Fruit fly (Drosophila melanogaster) whole organism, prepupa: ENCODE results near the gene CG43707.

Experiments used
- CG10631 ChIP-seq: fragments of 200-800 bp; sonication (Bioruptor generic); optimal IDR thresholded peaks from 2 replicates; lab custom pipeline; 2016; ENCODE audit warnings: missing biosample characterization, missing genetic modification characterization
- CG10669 ChIP-seq: fragments of 200-800 bp; sonication (Bioruptor generic); optimal IDR thresholded peaks from 3 replicates; lab custom pipeline; 2018; ENCODE audit warnings: missing biosample characterization, mild to moderate bottlenecking, missing genetic modification characterization, moderate library complexity
- CG11294 ChIP-seq: fragments of 200-800 bp; sonication (Bioruptor generic); IDR thresholded peaks from 2 replicates; pipeline ENCODE4 v1.3.6; 2022; ENCODE audit warnings: missing biosample characterization, missing genetic modification characterization
- CG11762 ChIP-seq: fragments of 200-800 bp; sonication (Bioruptor generic); optimal IDR thresholded peaks from 3 replicates; lab custom pipeline; 2016; ENCODE audit warnings: missing biosample characterization, missing genetic modification characterization; ENCODE audit not compliant: insufficient read depth
- CG11902 ChIP-seq: fragments of 200-800 bp; sonication (Bioruptor generic); optimal IDR thresholded peaks from 3 replicates; lab custom pipeline; 2016; ENCODE audit warnings: missing biosample characterization, missing genetic modification characterization
- CG15336 ChIP-seq: fragments of 200-800 bp; sonication (Bioruptor generic); IDR thresholded peaks from 2 replicates; pipeline ENCODE4 v1.3.6; 2022; ENCODE audit warnings: missing biosample characterization, missing genetic modification characterization
- CG1621 ChIP-seq: fragments of 200-800 bp; sonication (Bioruptor generic); optimal IDR thresholded peaks from 3 replicates; lab custom pipeline; 2018; ENCODE audit warnings: missing biosample characterization, mild to moderate bottlenecking, missing genetic modification characterization
- CG16779 ChIP-seq: fragments of 200-800 bp; sonication (Bioruptor generic); optimal IDR thresholded peaks from 3 replicates; lab custom pipeline; 2017; ENCODE audit warnings: missing biosample characterization, mild to moderate bottlenecking, missing genetic modification characterization
- CG3032 ChIP-seq: fragments of 200-800 bp; optimal IDR thresholded peaks from 2 replicates; lab custom pipeline; 2019; ENCODE audit warnings: missing biosample characterization, mild to moderate bottlenecking, missing genetic modification characterization, moderate library complexity
- CG31627 ChIP-seq: fragments of 200-800 bp; sonication (Bioruptor generic); optimal IDR thresholded peaks from 3 replicates; lab custom pipeline; 2016; ENCODE audit warnings: missing biosample characterization, missing genetic modification characterization
- CG32006 ChIP-seq: fragments of 200-800 bp; sonication (Bioruptor generic); optimal IDR thresholded peaks from 3 replicates; lab custom pipeline; 2017; ENCODE audit warnings: missing biosample characterization, mild to moderate bottlenecking, missing genetic modification characterization
- CG34406 ChIP-seq: fragments of 200-800 bp; sonication (Bioruptor generic); optimal IDR thresholded peaks from 3 replicates; lab custom pipeline; 2016; ENCODE audit warnings: missing biosample characterization, missing genetic modification characterization
- CG3919 ChIP-seq: fragments of 200-800 bp; sonication (Bioruptor generic); optimal IDR thresholded peaks from 3 replicates; lab custom pipeline; 2016; ENCODE audit warnings: missing biosample characterization, missing genetic modification characterization
- CG6163 ChIP-seq: fragments of 200-800 bp; sonication (Bioruptor generic); IDR thresholded peaks from 3 replicates; pipeline ENCODE4 v1.3.6; 2022; ENCODE audit warnings: missing biosample characterization, missing genetic modification characterization
- CG6276 ChIP-seq: fragments of 200-800 bp; sonication (Bioruptor generic); optimal IDR thresholded peaks from 2 replicates; lab custom pipeline; 2017; ENCODE audit warnings: missing biosample characterization, mild to moderate bottlenecking, missing genetic modification characterization
- CG6808 ChIP-seq: fragments of 200-800 bp; sonication (Bioruptor generic); optimal IDR thresholded peaks from 3 replicates; lab custom pipeline; 2017; ENCODE audit warnings: missing biosample characterization, missing genetic modification characterization, mild to moderate bottlenecking, moderate library complexity, missing genetic modification reagents
- CG7368 ChIP-seq: fragments of 200-800 bp; sonication (Bioruptor generic); optimal IDR thresholded peaks from 3 replicates; lab custom pipeline; 2016; ENCODE audit warnings: missing biosample characterization, missing genetic modification characterization
- CG8319 ChIP-seq: fragments of 200-800 bp; sonication (Bioruptor generic); optimal IDR thresholded peaks from 3 replicates; lab custom pipeline; 2016; ENCODE audit warnings: missing biosample characterization, missing genetic modification characterization
- CG8632 ChIP-seq: fragments of 200-800 bp; sonication (Bioruptor generic); optimal IDR thresholded peaks from 3 replicates; lab custom pipeline; 2016; ENCODE audit warnings: missing biosample characterization, missing genetic modification characterization
- CG9139 ChIP-seq: fragments of 200-800 bp; sonication (Bioruptor generic); optimal IDR thresholded peaks from 3 replicates; lab custom pipeline; 2017; ENCODE audit warnings: missing biosample characterization, mild to moderate bottlenecking, missing genetic modification characterization
- Eip75B ChIP-seq: fragments of 200-800 bp; sonication (Bioruptor generic); optimal IDR thresholded peaks from 3 replicates; lab custom pipeline; 2016; ENCODE audit warnings: missing biosample characterization, missing genetic modification characterization
- Eip78C ChIP-seq: fragments of 200-800 bp; sonication (Bioruptor generic); peaks from one replicate; lab custom pipeline; 2016; ENCODE audit warnings: missing biosample characterization, missing genetic modification characterization
- Eip93F ChIP-seq: fragments of 200-800 bp; sonication (Bioruptor generic); optimal IDR thresholded peaks from 2 replicates; lab custom pipeline; 2016; ENCODE audit warnings: missing biosample characterization, mild to moderate bottlenecking, missing genetic modification characterization
- Ets21C ChIP-seq: fragments of 200-800 bp; sonication (Bioruptor generic); optimal IDR thresholded peaks from 3 replicates; lab custom pipeline; 2016; ENCODE audit warnings: missing biosample characterization, missing genetic modification characterization
- Gug ChIP-seq: fragments of 200-800 bp; sonication (Bioruptor generic); IDR thresholded peaks from 2 replicates; pipeline ENCODE4 v1.3.6; 2022; ENCODE audit warnings: missing biosample characterization, missing genetic modification characterization
- Hr4 ChIP-seq: fragments of 200-800 bp; sonication (Bioruptor generic); optimal IDR thresholded peaks from 3 replicates; lab custom pipeline; 2016; ENCODE audit warnings: missing biosample characterization, missing genetic modification characterization
- Lpt ChIP-seq: fragments of 200-800 bp; sonication (Bioruptor generic); optimal IDR thresholded peaks from 3 replicates; lab custom pipeline; 2016; ENCODE audit warnings: missing biosample characterization, missing genetic modification characterization
- Met ChIP-seq: fragments of 200-800 bp; sonication (Bioruptor generic); optimal IDR thresholded peaks from 3 replicates; lab custom pipeline; 2016; ENCODE audit warnings: missing biosample characterization, missing genetic modification characterization
- Sox15 ChIP-seq: fragments of 200-800 bp; sonication (Bioruptor generic); optimal IDR thresholded peaks from 3 replicates; lab custom pipeline; 2016; ENCODE audit warnings: missing biosample characterization, missing genetic modification characterization
- acj6 ChIP-seq: fragments of 200-800 bp; sonication (Bioruptor generic); optimal IDR thresholded peaks from 3 replicates; lab custom pipeline; 2016; ENCODE audit warnings: missing biosample characterization, missing genetic modification characterization
- cyc ChIP-seq: fragments of 200-800 bp; sonication (Bioruptor generic); optimal IDR thresholded peaks from 3 replicates; lab custom pipeline; 2016; ENCODE audit warnings: missing biosample characterization, missing genetic modification characterization
- dac ChIP-seq: fragments of 200-800 bp; sonication (Bioruptor generic); optimal IDR thresholded peaks from 2 replicates; lab custom pipeline; 2017; ENCODE audit warnings: missing biosample characterization, mild to moderate bottlenecking, missing genetic modification characterization
- eg ChIP-seq: fragments of 200-800 bp; sonication (Bioruptor generic); IDR thresholded peaks from 3 replicates; pipeline ENCODE4 v1.3.6; 2022; ENCODE audit warnings: missing biosample characterization, missing genetic modification characterization
- fd59A ChIP-seq: fragments of 200-800 bp; sonication (Bioruptor generic); optimal IDR thresholded peaks from 2 replicates; lab custom pipeline; 2017; ENCODE audit warnings: missing biosample characterization, mild to moderate bottlenecking, missing genetic modification characterization, missing genetic modification reagents
- fd85E ChIP-seq: fragments of 200-800 bp; sonication (Bioruptor generic); optimal IDR thresholded peaks from 3 replicates; lab custom pipeline; 2016; ENCODE audit warnings: missing biosample characterization, missing genetic modification characterization
- fkh ChIP-seq: fragments of 200-800 bp; sonication (Bioruptor generic); optimal IDR thresholded peaks from 3 replicates; lab custom pipeline; 2017; ENCODE audit warnings: missing biosample characterization, mild to moderate bottlenecking, missing genetic modification characterization, moderate library complexity
- lz ChIP-seq: fragments of 200-800 bp; sonication (Bioruptor generic); optimal IDR thresholded peaks from 3 replicates; lab custom pipeline; 2016; ENCODE audit warnings: missing biosample characterization, missing genetic modification characterization
- net ChIP-seq: fragments of 200-800 bp; sonication (Bioruptor generic); optimal IDR thresholded peaks from 3 replicates; lab custom pipeline; 2016; ENCODE audit warnings: missing biosample characterization, missing genetic modification characterization
- salr ChIP-seq, 2 experiments: fragments of 200-800 bp; sonication (Bioruptor generic); optimal IDR thresholded peaks; 3 replicates each; lab custom pipeline; 2016 to 2018; ENCODE audit warnings: missing biosample characterization in 2 of 2, missing genetic modification characterization in 2 of 2, mild to moderate bottlenecking in 1 of 2
- spab ChIP-seq: fragments of 200-800 bp; sonication (Bioruptor generic); optimal IDR thresholded peaks from 2 replicates; lab custom pipeline; 2017; ENCODE audit warnings: missing biosample characterization, mild to moderate bottlenecking, missing genetic modification characterization, missing genetic modification reagents
- ss ChIP-seq, 2 experiments: fragments of 200-800 bp; sonication (Bioruptor generic); optimal IDR thresholded peaks; 2 replicates in 1 of 2; 3 replicates in 1 of 2; lab custom pipeline; 2017 to 2018; ENCODE audit warnings: mild to moderate bottlenecking in 2 of 2, missing biosample characterization in 2 of 2, missing genetic modification characterization in 2 of 2, moderate library complexity in 1 of 2
- svp ChIP-seq: fragments of 200-800 bp; sonication (Bioruptor generic); peaks from one replicate; lab custom pipeline; 2016; ENCODE audit warnings: missing biosample characterization, missing genetic modification characterization

The CG43707 gene

DNA sequence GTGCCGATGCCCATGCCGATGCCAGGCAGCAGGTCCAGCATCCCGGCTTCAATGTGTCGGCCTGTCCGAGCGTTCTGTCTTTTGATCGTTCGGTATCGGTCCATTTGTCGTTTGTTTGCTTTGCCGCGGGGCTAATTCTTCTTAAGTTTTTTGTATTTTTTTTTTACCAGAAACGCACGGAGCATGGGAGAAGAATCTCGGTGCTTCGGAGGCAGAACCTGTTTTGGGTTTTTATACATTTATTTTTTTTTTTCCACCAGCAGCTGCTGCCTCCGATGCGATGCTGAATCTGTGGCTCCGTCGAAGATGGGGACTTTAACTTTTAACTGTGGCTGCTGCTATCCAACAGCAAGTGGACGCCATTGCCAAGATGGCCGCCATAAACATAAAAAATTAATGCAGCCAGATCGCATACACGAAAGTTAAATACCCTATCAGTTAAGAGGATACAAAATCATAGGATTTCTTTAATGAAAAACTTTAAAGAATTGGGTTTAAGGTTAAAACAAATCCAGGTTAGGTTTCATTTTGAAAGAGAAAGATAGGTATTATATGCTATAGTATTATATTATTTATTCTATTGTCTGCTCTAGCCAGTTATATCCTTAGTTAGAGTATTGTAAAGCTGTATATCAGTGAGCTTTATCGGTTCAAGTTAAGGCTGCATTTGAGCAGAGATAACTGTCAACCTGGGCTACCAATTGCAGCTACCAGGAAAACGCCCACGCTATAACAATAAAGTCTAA lies 24.2 kb downstream of the CG43707 start (continued):
- peak; percentile 45 for TF ChIP-seq cyc
- TF ChIP-seq CG31627 (GFP tag; lab: Kevin White, UChicago) = peak; percentile 56
- no peak for TF ChIP-seq CG6276
- peak; percentile 64 for TF ChIP-seq lz (GFP tag; lab: Kevin White, UChicago)
- no peak for TF ChIP-seq fkh (GFP tag; lab: Kevin White, UChicago)
- peak; percentile 52 for TF ChIP-seq Sox15 (GFP tag; lab: Kevin White, UChicago)
- no peak for TF ChIP-seq Eip93F (GFP tag; lab: Kevin White, UChicago)
- peak; percentile 36; the same call in 1 of the 2 replicates for TF ChIP-seq CG11294
- peak; percentile 47 for TF ChIP-seq CG34406
- peak; percentile 85 for TF ChIP-seq svp (GFP tag; lab: Kevin White, UChicago)
- TF ChIP-seq CG6163 (GFP tag; lab: Robert Waterston, UW) = peak; percentile 81
- TF ChIP-seq CG3919 = peak; percentile 44
- peak; percentile 78 for TF ChIP-seq acj6
- peak; percentile 54 for TF ChIP-seq CG6808 (GFP tag; lab: Kevin White, UChicago)
- TF ChIP-seq Ets21C (GFP tag; lab: Kevin White, UChicago) = no peak
- peak; percentile 88 for TF ChIP-seq Eip78C (GFP tag; lab: Kevin White, UChicago)
- TF ChIP-seq CG32006 (GFP tag; lab: Kevin White, UChicago) = peak; percentile 59
- TF ChIP-seq dac = no peak
- no peak for TF ChIP-seq CG11762 (GFP tag; lab: Kevin White, UChicago)
- peak; percentile 68 for TF ChIP-seq net
- TF ChIP-seq Hr4 (GFP tag; lab: Kevin White, UChicago) = peak; percentile 40
- TF ChIP-seq CG3032 (tag; lab: Kevin White, UChicago) = peak; percentile 54
- no peak for TF ChIP-seq fd85E (GFP tag; lab: Kevin White, UChicago)
- TF ChIP-seq CG10669 = peak; percentile 51
- peak; percentile 78 for TF ChIP-seq Met (GFP tag; lab: Kevin White, UChicago)
- TF ChIP-seq Eip75B (GFP tag; lab: Kevin White, UChicago) = peak; percentile 72

- TF ChIP-seq Eip78C (GFP tag; lab: Kevin White, UChicago) = peak; percentile 41
- TF ChIP-seq ss (GFP tag; optimal IDR thresholded peaks at IDR 0.05; lab: Kevin White, UChicago) = peak in 1 of 2 experiments; percentile 7
- TF ChIP-seq CG8632 = no peak
- no peak for TF ChIP-seq CG11294
Observed at dm6 chr2L:3784268-3784997, 27.4 kb downstream of the CG43707 start, which contains the start of gene CG31960. Gene CG31960 (plus strand): TSS chr2L:3784947.

- TF ChIP-seq Eip78C (GFP tag; lab: Kevin White, UChicago) = peak; percentile 56
- TF ChIP-seq dac = no peak
- TF ChIP-seq, all 60 proteins: peak for 1
Observed at dm6 chr2L:3785402-3785801, 28.3 kb downstream of the CG43707 start.

DNA sequence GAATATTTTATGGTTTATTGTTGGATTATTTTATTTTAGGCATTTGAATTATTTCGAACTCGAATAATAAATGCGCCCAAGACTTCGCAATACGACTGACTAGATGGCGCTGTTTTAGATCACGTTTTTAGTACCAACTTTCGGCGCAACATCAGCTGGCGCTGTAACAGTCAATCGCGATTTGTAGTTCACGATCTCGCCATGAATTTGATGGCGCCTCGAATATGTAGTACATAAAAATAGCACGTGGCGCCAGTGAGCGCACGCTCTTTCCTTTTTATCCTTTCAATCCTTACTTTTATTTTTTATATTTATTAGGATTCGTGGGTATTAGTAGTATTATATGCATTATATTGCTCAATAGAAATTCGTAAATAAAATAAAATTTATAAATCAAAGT lies 29.2 kb downstream of the CG43707 start:
- TF ChIP-seq CG3032 (tag; lab: Kevin White, UChicago) (peak; percentile 26), spab (GFP tag; lab: Kevin White, UChicago) (no peak), Lpt (GFP tag; lab: Kevin White, UChicago) (no peak), Eip78C (GFP tag; lab: Kevin White, UChicago) (peak; percentile 77), Eip75B (GFP tag; lab: Kevin White, UChicago) (no peak), eg (GFP tag; lab: Robert Waterston, UW) (peak; percentile 40; the same call in 1 of the 3 replicates), lz (GFP tag; lab: Kevin White, UChicago) (peak; percentile 86), fd59A (peak; percentile 19), fkh (GFP tag; lab: Kevin White, UChicago) (no peak), salr (GFP tag; optimal IDR thresholded peaks at IDR 0.05; lab: Kevin White, UChicago) (peak in 1 of 2 experiments; percentile 67), CG8319 (GFP tag; lab: Kevin White, UChicago) (peak; percentile 32), CG15336 (no peak), Ets21C (GFP tag; lab: Kevin White, UChicago) (peak; percentile 51), CG1621 (tag; lab: Kevin White, UChicago) (no peak), ss (GFP tag; optimal IDR thresholded peaks at IDR 0.05; lab: Kevin White, UChicago) (no peak), CG10631 (GFP tag; lab: Kevin White, UChicago) (peak; percentile 28), CG7368 (peak; percentile 27), CG34406 (peak; percentile 6), acj6 (peak; percentile 71), CG11902 (peak; percentile 29), Gug (GFP tag; lab: Robert Waterston, UW) (no peak), CG16779 (tag; lab: Kevin White, UChicago) (no peak), CG11294 (no peak), CG9139 (no peak), CG6808 (GFP tag; lab: Kevin White, UChicago) (no peak), svp (GFP tag; lab: Kevin White, UChicago) (peak; percentile 54)
